Worm (Caenorhabditis elegans) whole organism, midembryonic: Measurements from ENCODE around the gene pdhk-2.

ENCODE experiments used
- T22C8.4 ChIP-seq: fragments of 200-800 bp; sonication (Bioruptor generic); IDR thresholded peaks from 2 replicates; pipeline ENCODE4 v1.3.6; 2022; ENCODE audit warnings: missing genetic modification characterization, missing compliant biosample characterization
- flt-1 ChIP-seq: fragments of 200-800 bp; sonication (Bioruptor generic); IDR thresholded peaks from 2 replicates; pipeline ENCODE4 v1.3.6; 2022; ENCODE audit warnings: missing genetic modification characterization, missing compliant biosample characterization
- klf-2 ChIP-seq: fragments of 200-800 bp; sonication (Bioruptor generic); conservative IDR thresholded peaks from 2 replicates; pipeline ENCODE4 v1.3.6; 2022; ENCODE audit warnings: missing genetic modification reagents, missing genetic modification characterization, missing compliant biosample characterization

DNA sequence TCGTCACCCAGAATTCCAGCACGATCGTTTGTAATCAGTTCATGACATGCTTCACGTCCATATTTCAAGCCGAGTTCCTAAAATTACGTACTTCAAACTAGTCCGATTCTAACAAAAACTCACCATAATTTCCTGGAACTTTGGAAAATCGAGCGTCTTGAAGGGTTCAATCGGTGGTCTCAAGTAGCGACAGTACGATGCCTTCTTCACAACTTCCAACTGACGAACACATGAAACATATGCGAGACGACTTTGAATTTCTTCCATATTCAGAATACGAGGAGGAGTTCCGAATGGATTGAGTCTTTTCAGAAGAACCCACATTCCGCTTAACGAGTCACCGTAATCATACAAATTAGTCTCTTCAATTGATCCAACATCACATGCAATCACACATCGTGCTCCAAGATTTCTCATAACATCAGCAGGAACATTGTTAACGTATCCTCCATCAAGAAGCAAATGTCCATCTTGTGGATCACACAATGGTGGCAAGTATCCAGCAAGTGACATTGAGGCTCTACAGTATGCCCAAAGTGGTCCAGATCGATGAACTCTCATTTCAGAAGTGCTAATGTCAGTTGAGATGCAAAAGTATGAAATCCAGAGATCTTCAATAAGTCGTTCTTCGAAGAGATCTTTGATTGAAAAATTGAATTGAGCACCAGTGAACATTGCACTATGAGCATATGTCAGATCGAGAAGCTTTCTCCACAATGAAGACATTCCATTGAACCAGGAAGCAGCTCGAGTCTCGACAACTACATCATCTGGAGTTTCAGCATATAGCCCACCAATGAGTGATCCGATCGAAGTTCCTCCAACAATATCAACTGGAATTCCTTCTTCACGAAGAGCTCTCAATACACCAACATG, 15.0 kb downstream of the pdhk-2 start:
- TF ChIP-seq klf-2 (no peak), T22C8.4 (GFP tag; lab: Robert Waterston, UW) (no peak), flt-1 (GFP tag; lab: Robert Waterston, UW) (no peak)
